Worm (Caenorhabditis elegans) whole organism, late embryonic: ENCODE data around the gene srh-289.

Experiments used
- C08G9.2 ChIP-seq: sonication (generic microtip); optimal IDR thresholded peaks from 2 replicates; lab custom pipeline; 2016; ENCODE audit warnings: mild to moderate bottlenecking, missing genetic modification characterization, moderate library complexity, missing compliant biosample characterization
- K02D7.2 ChIP-seq: sonication (generic microtip); optimal IDR thresholded peaks from 2 replicates; lab custom pipeline; 2017; ENCODE audit warnings: mild to moderate bottlenecking, missing genetic modification characterization, missing compliant biosample characterization
- ama-1 ChIP-seq: fragments of 150-350 bp; optimal IDR thresholded peaks from 2 replicates; lab custom pipeline; 2014
- ceh-18 ChIP-seq: sonication (generic microtip); optimal IDR thresholded peaks from 2 replicates; lab custom pipeline; 2016; ENCODE audit warnings: missing genetic modification characterization, missing compliant biosample characterization
- ceh-19 ChIP-seq: fragments of 200-800 bp; sonication (Bioruptor generic); optimal IDR thresholded peaks from 2 replicates; lab custom pipeline; 2018; ENCODE audit warnings: mild to moderate bottlenecking, missing genetic modification characterization, missing compliant biosample characterization
- ceh-22 ChIP-seq: sonication (generic microtip); optimal IDR thresholded peaks from 2 replicates; lab custom pipeline; 2017; ENCODE audit warnings: missing biosample characterization, missing genetic modification characterization
- ceh-24 ChIP-seq: sonication (generic microtip); optimal IDR thresholded peaks from 2 replicates; lab custom pipeline; 2016; ENCODE audit warnings: mild to moderate bottlenecking, missing genetic modification characterization, missing compliant biosample characterization
- ceh-34 ChIP-seq: sonication (generic microtip); optimal IDR thresholded peaks from 2 replicates; lab custom pipeline; 2016; ENCODE audit warnings: mild to moderate bottlenecking, missing genetic modification characterization, missing compliant biosample characterization
- ceh-45 ChIP-seq: fragments of 200-800 bp; sonication (Bioruptor generic); IDR thresholded peaks from 2 replicates; pipeline ENCODE4 v1.3.6; 2022; ENCODE audit warnings: missing genetic modification reagents, missing genetic modification characterization, missing compliant biosample characterization
- ceh-9 ChIP-seq: sonication (generic microtip); optimal IDR thresholded peaks from 2 replicates; lab custom pipeline; 2016; ENCODE audit warnings: mild to moderate bottlenecking, missing genetic modification characterization, inconsistent platforms, missing compliant biosample characterization
- che-1 ChIP-seq: sonication (generic microtip); optimal IDR thresholded peaks from 2 replicates; lab custom pipeline; 2016; ENCODE audit warnings: mild to moderate bottlenecking, missing genetic modification characterization, missing compliant biosample characterization
- elt-2 ChIP-seq: sonication (generic microtip); optimal IDR thresholded peaks from 2 replicates; lab custom pipeline; 2016; ENCODE audit warnings: missing genetic modification reagents, missing genetic modification characterization, missing compliant biosample characterization
- elt-4 ChIP-seq: sonication (generic microtip); optimal IDR thresholded peaks from 2 replicates; lab custom pipeline; 2016; ENCODE audit warnings: missing genetic modification characterization, missing compliant biosample characterization
- eyg-1 ChIP-seq: sonication (generic microtip); optimal IDR thresholded peaks from 2 replicates; lab custom pipeline; 2016; ENCODE audit warnings: missing genotype, missing genetic modification characterization, missing compliant biosample characterization
- fax-1 ChIP-seq: sonication (generic microtip); optimal IDR thresholded peaks from 2 replicates; lab custom pipeline; 2016; ENCODE audit warnings: missing genotype, missing genetic modification characterization, missing compliant biosample characterization
- fkh-10 ChIP-seq: fragments of 150-350 bp; optimal IDR thresholded peaks from 2 replicates; lab custom pipeline; 2014; ENCODE audit warnings: missing biosample characterization, missing genetic modification reagents, missing genetic modification characterization
- fkh-6 ChIP-seq: sonication (generic microtip); optimal IDR thresholded peaks from 2 replicates; lab custom pipeline; 2016; ENCODE audit warnings: missing genetic modification characterization, missing compliant biosample characterization
- hlh-15 ChIP-seq: sonication (generic microtip); optimal IDR thresholded peaks from 2 replicates; lab custom pipeline; 2016; ENCODE audit warnings: missing genetic modification characterization, missing compliant biosample characterization
- hlh-6 ChIP-seq: sonication (generic microtip); optimal IDR thresholded peaks from 2 replicates; lab custom pipeline; 2016; ENCODE audit warnings: missing genotype, missing genetic modification characterization, missing compliant biosample characterization
- hlh-8 ChIP-seq: sonication (generic microtip); optimal IDR thresholded peaks from 2 replicates; lab custom pipeline; 2016; ENCODE audit warnings: missing genotype, missing genetic modification characterization, missing compliant biosample characterization
- lin-11 ChIP-seq: fragments of 200-800 bp; sonication (Bioruptor generic); optimal IDR thresholded peaks from 2 replicates; lab custom pipeline; 2018; ENCODE audit warnings: mild to moderate bottlenecking, missing genetic modification characterization, missing compliant biosample characterization
- mec-3 ChIP-seq: sonication (generic microtip); optimal IDR thresholded peaks from 2 replicates; lab custom pipeline; 2016; ENCODE audit warnings: borderline replicate concordance, missing genetic modification characterization, missing compliant biosample characterization
- nhr-11 ChIP-seq: fragments of 150-350 bp; optimal IDR thresholded peaks from 2 replicates; lab custom pipeline; 2014; ENCODE audit warnings: missing biosample characterization, missing genetic modification characterization
- pag-3 ChIP-seq: sonication (generic microtip); optimal IDR thresholded peaks from 2 replicates; lab custom pipeline; 2016; ENCODE audit warnings: missing compliant biosample characterization, missing genetic modification characterization, borderline replicate concordance
- pat-9 ChIP-seq: fragments of 200-800 bp; sonication (Bioruptor generic); optimal IDR thresholded peaks from 2 replicates; lab custom pipeline; 2018; ENCODE audit warnings: mild to moderate bottlenecking, missing genetic modification characterization, moderate library complexity, missing compliant biosample characterization
- pax-1 ChIP-seq: fragments of 150-350 bp; optimal IDR thresholded peaks from 2 replicates; lab custom pipeline; 2014; ENCODE audit warnings: missing biosample characterization, missing genetic modification characterization
- pha-2 ChIP-seq: sonication (generic microtip); optimal IDR thresholded peaks from 2 replicates; lab custom pipeline; 2017; ENCODE audit warnings: mild to moderate bottlenecking, missing genetic modification characterization, missing compliant biosample characterization
- pha-4 ChIP-seq: fragments of 150-350 bp; optimal IDR thresholded peaks from 2 replicates; lab custom pipeline; 2018; ENCODE audit warnings: missing biosample characterization, missing genetic modification reagents, missing genetic modification characterization
- pqm-1 ChIP-seq: sonication (generic microtip); optimal IDR thresholded peaks from 2 replicates; lab custom pipeline; 2016; ENCODE audit warnings: missing genetic modification characterization, missing compliant biosample characterization
- pros-1 ChIP-seq: fragments of 150-350 bp; optimal IDR thresholded peaks from 2 replicates; lab custom pipeline; 2014; ENCODE audit warnings: missing biosample characterization, missing genetic modification reagents, missing genetic modification characterization
- ref-2 ChIP-seq: sonication (generic microtip); optimal IDR thresholded peaks from 2 replicates; lab custom pipeline; 2016; ENCODE audit warnings: missing genetic modification characterization, missing compliant biosample characterization
- rnt-1 ChIP-seq: sonication (generic microtip); optimal IDR thresholded peaks from 2 replicates; lab custom pipeline; 2016; ENCODE audit warnings: missing genetic modification characterization, missing compliant biosample characterization
- sdc-2 ChIP-seq: sonication (generic microtip); optimal IDR thresholded peaks from 2 replicates; lab custom pipeline; 2016; ENCODE audit warnings: missing genotype, missing genetic modification characterization, missing compliant biosample characterization
- sox-2 ChIP-seq: fragments of 200-800 bp; sonication (Bioruptor generic); IDR thresholded peaks from 2 replicates; pipeline ENCODE4 v1.3.6; 2022; ENCODE audit warnings: missing genetic modification reagents, missing genetic modification characterization, missing compliant biosample characterization
- sox-4 ChIP-seq: sonication (generic microtip); optimal IDR thresholded peaks from 2 replicates; lab custom pipeline; 2017; ENCODE audit warnings: mild to moderate bottlenecking, missing genetic modification characterization, inconsistent platforms, missing compliant biosample characterization
- syd-9 ChIP-seq: sonication (generic microtip); optimal IDR thresholded peaks from 2 replicates; lab custom pipeline; 2016; ENCODE audit warnings: mild to moderate bottlenecking, missing genetic modification characterization, moderate library complexity, missing compliant biosample characterization
- tbx-2 ChIP-seq: sonication (generic microtip); optimal IDR thresholded peaks from 2 replicates; lab custom pipeline; 2016; ENCODE audit warnings: missing genetic modification characterization, missing compliant biosample characterization
- tbx-7 ChIP-seq: sonication (generic microtip); optimal IDR thresholded peaks from 2 replicates; lab custom pipeline; 2016; ENCODE audit warnings: missing genotype, missing genetic modification characterization, missing compliant biosample characterization
- unc-42 ChIP-seq: sonication (generic microtip); optimal IDR thresholded peaks from 2 replicates; lab custom pipeline; 2016; ENCODE audit warnings: missing genotype, missing genetic modification characterization, missing compliant biosample characterization
- zip-5 ChIP-seq: sonication (generic microtip); optimal IDR thresholded peaks from 2 replicates; lab custom pipeline; 2016; ENCODE audit warnings: missing genetic modification characterization, missing compliant biosample characterization
- ztf-16 ChIP-seq: sonication (generic microtip); optimal IDR thresholded peaks from 2 replicates; lab custom pipeline; 2017; ENCODE audit warnings: missing genetic modification characterization, missing compliant biosample characterization

Gene srh-289

DNA sequence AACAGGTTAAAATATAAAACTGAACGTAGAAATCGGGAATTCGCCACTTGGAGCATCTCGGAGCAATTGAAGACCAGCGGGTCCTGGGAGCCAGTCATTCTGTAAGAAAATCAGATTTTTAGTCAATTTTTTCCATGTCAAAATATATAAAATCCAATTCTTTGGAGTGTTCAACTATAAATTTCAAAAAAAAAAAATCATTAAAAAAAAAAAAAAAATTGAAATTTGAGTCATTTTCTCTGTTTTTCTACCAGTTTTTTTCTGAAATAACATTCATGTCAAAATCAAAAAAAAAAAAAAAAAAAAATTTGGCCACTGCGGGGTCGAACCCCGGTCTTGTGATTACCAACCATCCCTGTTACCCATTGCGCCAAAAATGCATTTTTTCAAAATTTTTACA lies 10.3 kb downstream of the srh-289 start, which contains the start of gene srab-12:
Gene srab-12 (minus strand): TSS at position 101 of the 400 bp plus-strand sequence.
- no peak for TF ChIP-seq fax-1 (tag; lab: Kevin White, UChicago)
- TF ChIP-seq pag-3 (tag; lab: Kevin White, UChicago), result no peak
- TF ChIP-seq elt-4 (tag; lab: Kevin White, UChicago), result no peak
- TF ChIP-seq C08G9.2, result no peak
- no peak for TF ChIP-seq ceh-9 (tag; lab: Kevin White, UChicago)
- no peak for TF ChIP-seq K02D7.2
- TF ChIP-seq pqm-1 (tag; lab: Kevin White, UChicago), result no peak
- TF ChIP-seq tbx-7 (tag; lab: Kevin White, UChicago), result no peak
- no peak for TF ChIP-seq ztf-16 (tag; lab: Kevin White, UChicago)
- TF ChIP-seq che-1 (tag; lab: Kevin White, UChicago), result no peak
- no peak for TF ChIP-seq ceh-22 (tag; lab: Kevin White, UChicago)
- TF ChIP-seq ceh-18 (tag; lab: Kevin White, UChicago), result no peak
- no peak for TF ChIP-seq syd-9 (tag; lab: Kevin White, UChicago)
- TF ChIP-seq pros-1 (tag; lab: Kevin White, UChicago), result no peak
- TF ChIP-seq ceh-24, result no peak
- TF ChIP-seq hlh-15 (tag; lab: Kevin White, UChicago), result no peak
- no peak for TF ChIP-seq eyg-1 (tag; lab: Kevin White, UChicago)
- no peak for TF ChIP-seq lin-11 (tag; lab: Kevin White, UChicago)
- no peak for TF ChIP-seq pat-9

DNA sequence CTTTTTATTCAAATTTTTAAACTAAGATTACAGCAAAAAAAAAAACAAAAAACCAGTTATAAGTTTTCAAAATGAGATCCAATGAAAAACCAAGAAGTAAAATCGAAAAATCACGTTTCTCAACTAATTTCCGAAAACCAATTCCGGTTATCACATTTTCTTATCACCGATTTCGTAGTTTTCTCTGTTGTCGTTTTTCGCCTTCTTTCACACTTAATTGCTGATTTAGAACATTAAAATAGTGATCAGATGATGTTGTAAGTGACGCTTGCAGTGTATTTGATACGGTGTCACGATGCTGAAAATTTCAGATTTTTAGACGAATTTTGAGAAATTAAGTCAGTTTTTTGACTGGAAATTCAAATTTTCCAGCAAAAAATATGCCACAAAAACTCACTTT lies 13.6 kb downstream of the srh-289 start:
- TF ChIP-seq fkh-10 (GFP tag; lab: Kevin White, UChicago), result no peak
- TF ChIP-seq ceh-34, result no peak
- TF ChIP-seq ref-2, result no peak
- TF ChIP-seq ceh-18 (tag; lab: Kevin White, UChicago), result no peak
- TF ChIP-seq unc-42 (tag; lab: Kevin White, UChicago), result no peak
- no peak for TF ChIP-seq syd-9 (tag; lab: Kevin White, UChicago)
- TF ChIP-seq pax-1 (tag; lab: Kevin White, UChicago), result no peak
- no peak for TF ChIP-seq pha-4 (tag; lab: Kevin White, UChicago)
- TF ChIP-seq sox-2 (GFP tag; lab: Robert Waterston, UW), result no peak

DNA sequence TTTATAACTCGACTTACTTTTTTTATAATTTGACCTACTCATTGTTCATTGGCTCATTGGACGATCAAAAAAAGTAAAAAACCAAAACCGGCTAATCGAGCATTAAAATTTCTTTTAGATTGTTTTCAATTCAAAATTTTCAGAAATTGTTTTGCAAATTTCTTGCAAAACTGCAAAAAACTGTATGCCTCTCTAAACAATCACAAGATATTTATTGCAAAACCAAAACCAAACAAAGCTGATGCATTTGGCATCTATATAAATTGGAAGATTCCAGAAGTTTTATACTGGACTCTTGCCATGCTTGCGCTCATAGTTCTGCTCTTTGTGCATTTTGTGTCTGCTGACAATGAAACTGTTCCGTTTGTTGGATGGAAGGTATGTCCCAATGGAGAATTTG lies 16.3 kb downstream of the srh-289 start, which contains the start of gene C47A10.12:
Gene C47A10.12 (plus strand): TSS at position 301 of the 400 bp plus-strand sequence.
- no peak for TF ChIP-seq hlh-6 (tag; lab: Kevin White, UChicago)
- TF ChIP-seq hlh-8, result no peak
- no peak for TF ChIP-seq elt-2 (tag; lab: Kevin White, UChicago)
- no peak for TF ChIP-seq sdc-2 (tag; lab: Kevin White, UChicago)
- no peak for TF ChIP-seq mec-3 (tag; lab: Kevin White, UChicago)
- TF ChIP-seq sox-4 (tag; lab: Kevin White, UChicago), result no peak
- TF ChIP-seq che-1 (tag; lab: Kevin White, UChicago), result no peak
- TF ChIP-seq elt-4 (tag; lab: Kevin White, UChicago), result no peak
- TF ChIP-seq fkh-6 (tag; lab: Kevin White, UChicago), result no peak
- no peak for TF ChIP-seq ama-1
- TF ChIP-seq zip-5 (tag; lab: Kevin White, UChicago), result no peak
- TF ChIP-seq pros-1 (tag; lab: Kevin White, UChicago), result no peak
- TF ChIP-seq rnt-1 (tag; lab: Kevin White, UChicago), result no peak
- no peak for TF ChIP-seq ztf-16 (tag; lab: Kevin White, UChicago)
- no peak for TF ChIP-seq pha-2 (tag; lab: Kevin White, UChicago)
- no peak for TF ChIP-seq tbx-2 (tag; lab: Kevin White, UChicago)
- TF ChIP-seq lin-11 (tag; lab: Kevin White, UChicago), result no peak
- no peak for TF ChIP-seq ceh-19 (GFP tag; lab: Kevin White, UChicago)
- no peak for TF ChIP-seq ceh-45 (GFP tag; lab: Robert Waterston, UW)
- no peak for TF ChIP-seq nhr-11 (tag; lab: Kevin White, UChicago)
